Fruit fly (Drosophila melanogaster) Kc167 (cell line): Measurements from ENCODE around the gene dnc.

Experiments
- Myc ChIP-seq: fragments of >200 bp; optimal IDR thresholded peaks from 2 replicates; lab custom pipeline; 2017; ENCODE audit warnings: missing external identifiers
- Sin3A ChIP-seq: fragments of >200 bp; optimal IDR thresholded peaks from 2 replicates; lab custom pipeline; 2018; ENCODE audit warnings: missing external identifiers
- h ChIP-seq: fragments of >200 bp; optimal IDR thresholded peaks from 3 replicates; lab custom pipeline; 2018; ENCODE audit warnings: missing external identifiers
- insv ChIP-seq: fragments of >200 bp; optimal IDR thresholded peaks from 3 replicates; lab custom pipeline; 2018; ENCODE audit warnings: missing external identifiers
- psq ChIP-seq: fragments of >200 bp; optimal IDR thresholded peaks from 2 replicates; lab custom pipeline; 2017; ENCODE audit warnings: missing external identifiers
- ttk ChIP-seq: sonication (Bioruptor generic); optimal IDR thresholded peaks from 2 replicates; lab custom pipeline; 2017; ENCODE audit warnings: missing external identifiers

dm6 chrX:3157048-3157703 is 19.1 kb upstream of the dnc start:
- TF ChIP-seq ttk (lab: Kevin White, UChicago) (no peak), h (lab: Kevin White, UChicago) (no peak), psq (no peak), Myc (lab: Kevin White, UChicago) (no peak), Sin3A (lab: Kevin White, UChicago) (no peak), insv (no peak)
